Fruit fly (Drosophila melanogaster): ENCODE results near the gene Ugt35B1.

Ugt35B1 gene

DNA sequence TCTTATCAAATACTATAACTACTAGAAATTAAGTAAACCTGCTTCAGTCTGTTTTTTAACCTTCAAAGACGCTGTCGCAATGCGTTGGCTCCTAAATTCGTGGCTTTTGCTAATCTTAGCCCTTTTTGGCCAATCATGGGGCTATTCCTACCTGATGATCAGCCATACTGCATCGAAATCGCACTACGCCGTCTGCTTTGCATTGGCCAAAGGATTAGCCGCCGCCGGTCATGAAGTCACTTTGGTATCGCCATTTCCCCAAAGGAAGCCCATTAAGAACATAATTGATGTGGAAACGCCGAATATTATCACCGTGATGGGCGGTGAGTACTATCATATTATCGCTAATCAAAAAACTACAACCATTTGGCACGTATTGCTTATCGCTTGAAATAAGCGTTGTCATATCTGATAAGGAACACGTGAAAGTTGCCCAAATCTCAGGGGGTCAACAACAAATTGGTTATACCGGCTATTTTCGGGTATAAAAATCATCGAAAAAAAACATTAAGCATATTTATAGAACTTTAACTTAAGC, 15.4 kb downstream of the Ugt35B1 start, which contains the start of gene Ugt302E1:
Gene Ugt302E1, plus strand, starts transcription at position 51 of the 538 bp plus-strand sequence.
- no peak for TF ChIP-seq pan (optimal IDR thresholded peaks at IDR 0.05)
- TF ChIP-seq Dll (optimal IDR thresholded peaks at IDR 0.05), result no peak
- no peak for TF ChIP-seq EcR (GFP tag; optimal IDR thresholded peaks at IDR 0.05)
- no peak for TF ChIP-seq CG8478 (optimal IDR thresholded peaks at IDR 0.05)
- no peak for TF ChIP-seq usp (GFP tag; optimal IDR thresholded peaks at IDR 0.05)
- no peak for TF ChIP-seq psq (optimal IDR thresholded peaks at IDR 0.05)

DNA sequence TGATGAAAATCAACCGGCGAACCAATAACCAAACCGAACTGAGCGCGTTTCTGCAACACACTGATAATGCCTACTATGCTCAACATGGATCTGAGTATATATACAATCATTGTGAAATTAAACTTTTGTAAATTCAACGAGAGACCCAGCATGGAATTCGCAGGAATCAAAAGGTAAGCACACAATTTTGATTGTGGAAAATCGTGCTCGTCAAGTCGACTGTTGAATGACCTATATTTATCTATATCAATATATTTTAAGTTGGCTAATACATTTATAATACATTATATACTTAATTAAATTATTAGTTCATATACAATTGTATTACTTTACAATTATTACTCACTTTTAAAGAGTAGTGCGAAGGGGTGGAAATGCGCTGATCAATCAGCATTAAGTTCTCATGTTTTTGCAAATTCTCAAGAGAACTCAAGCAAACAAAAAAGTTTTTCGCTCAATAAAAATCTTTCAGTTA, 16.2 kb downstream of the Ugt35B1 start, which contains the start of gene Ugt302K1:
Gene Ugt302K1, minus strand, starts transcription at position 51 of the 475 bp plus-strand sequence.
- TF ChIP-seq CG8478 (optimal IDR thresholded peaks at IDR 0.05) (no peak), EcR (GFP tag; optimal IDR thresholded peaks at IDR 0.05) (no peak), pan (optimal IDR thresholded peaks at IDR 0.05) (no peak), psq (optimal IDR thresholded peaks at IDR 0.05) (no peak), Dll (optimal IDR thresholded peaks at IDR 0.05) (no peak), usp (GFP tag; optimal IDR thresholded peaks at IDR 0.05) (no peak)

- TF ChIP-seq Dll (optimal IDR thresholded peaks at IDR 0.05), result no peak
- no peak for TF ChIP-seq CG8478 (optimal IDR thresholded peaks at IDR 0.05)
- TF ChIP-seq psq (optimal IDR thresholded peaks at IDR 0.05), result no peak
- TF ChIP-seq usp (GFP tag; optimal IDR thresholded peaks at IDR 0.05), result no peak
- TF ChIP-seq EcR (GFP tag; optimal IDR thresholded peaks at IDR 0.05), result no peak
- TF ChIP-seq pan (optimal IDR thresholded peaks at IDR 0.05), result no peak
Measured at dm6 chr3R:11145135-11145534, 24.9 kb downstream of the Ugt35B1 start, which contains the start of gene CheA86a. Gene CheA86a (minus strand): TSS chr3R:11145235.

DNA sequence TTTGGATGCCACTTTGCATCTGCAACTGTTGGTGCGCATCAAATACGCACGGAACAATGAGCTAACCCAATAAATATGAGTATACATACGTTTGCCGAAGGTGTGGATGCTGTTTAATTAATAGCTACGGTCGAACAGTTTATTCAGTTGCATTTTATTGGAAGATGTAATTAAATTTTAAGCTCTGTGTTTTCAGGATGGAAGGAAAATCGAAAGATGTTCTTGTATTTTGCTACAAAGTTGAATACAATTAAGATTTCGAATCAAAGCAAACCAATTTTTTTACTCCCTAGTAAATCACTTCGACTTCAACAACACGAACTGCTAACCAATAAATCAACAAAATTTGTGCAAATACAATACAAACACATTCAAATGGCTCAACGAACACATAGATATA, 33.2 kb downstream of the Ugt35B1 start, which contains the start of gene mAcon2:
Gene mAcon2, plus strand, starts transcription at position 301 of the 400 bp plus-strand sequence.
- no peak for TF ChIP-seq psq (optimal IDR thresholded peaks at IDR 0.05)
- no peak for TF ChIP-seq Dll (optimal IDR thresholded peaks at IDR 0.05)
- no peak for TF ChIP-seq CG8478 (optimal IDR thresholded peaks at IDR 0.05)
- no peak for TF ChIP-seq EcR (GFP tag; optimal IDR thresholded peaks at IDR 0.05)
- TF ChIP-seq usp (GFP tag; optimal IDR thresholded peaks at IDR 0.05), result no peak
- TF ChIP-seq pan (optimal IDR thresholded peaks at IDR 0.05), result no peak

dm6 chr3R:11128116-11128626, 41.9 kb downstream of the Ugt35B1 start, which contains the start of gene Ugt35C1:
Gene Ugt35C1 (minus strand): TSS chr3R:11128328.
- TF ChIP-seq usp (GFP tag; optimal IDR thresholded peaks at IDR 0.05) (no peak), psq (optimal IDR thresholded peaks at IDR 0.05) (no peak), EcR (GFP tag; optimal IDR thresholded peaks at IDR 0.05) (no peak), CG8478 (optimal IDR thresholded peaks at IDR 0.05) (no peak), Dll (optimal IDR thresholded peaks at IDR 0.05) (no peak), pan (optimal IDR thresholded peaks at IDR 0.05) (no peak)

dm6 chr3R:11126383-11126782, 43.7 kb downstream of the Ugt35B1 start:
- TF ChIP-seq EcR (GFP tag; optimal IDR thresholded peaks at IDR 0.05), result no peak
- TF ChIP-seq psq (optimal IDR thresholded peaks at IDR 0.05), result no peak
- TF ChIP-seq usp (GFP tag; optimal IDR thresholded peaks at IDR 0.05), result no peak
- TF ChIP-seq Dll (optimal IDR thresholded peaks at IDR 0.05), result no peak
- no peak for TF ChIP-seq pan (optimal IDR thresholded peaks at IDR 0.05)
- no peak for TF ChIP-seq CG8478 (optimal IDR thresholded peaks at IDR 0.05)

All from whole organism.